Worm (Caenorhabditis elegans) whole organism, young adult: ENCODE results near the gene R04E5.9.

ENCODE experiments used
- F10E7.11 ChIP-seq: sonication (generic microtip); optimal IDR thresholded peaks from 2 replicates; lab custom pipeline; 2017; ENCODE audit warnings: mild to moderate bottlenecking, missing genetic modification characterization, moderate library complexity, missing compliant biosample characterization
- F33H1.4 ChIP-seq: fragments of 200-800 bp; sonication (Bioruptor generic); IDR thresholded peaks from 2 replicates; pipeline ENCODE4 v1.3.6; 2022; ENCODE audit warnings: missing genetic modification reagents, missing genetic modification characterization, missing compliant biosample characterization
- F39B2.1 ChIP-seq: fragments of 200-800 bp; sonication (Bioruptor generic); IDR thresholded peaks from 2 replicates; pipeline ENCODE4 v1.3.6; 2022; ENCODE audit warnings: missing genetic modification reagents, missing genetic modification characterization, missing compliant biosample characterization
- die-1 ChIP-seq: sonication (generic microtip); optimal IDR thresholded peaks from 2 replicates; lab custom pipeline; 2016; ENCODE audit warnings: missing genotype, mild to moderate bottlenecking, missing genetic modification characterization, missing compliant biosample characterization
- fkh-3 ChIP-seq: sonication (generic microtip); optimal IDR thresholded peaks from 2 replicates; lab custom pipeline; 2016; ENCODE audit warnings: mild to moderate bottlenecking, missing genetic modification characterization, missing compliant biosample characterization
- hlh-12 ChIP-seq: sonication (generic microtip); optimal IDR thresholded peaks from 2 replicates; lab custom pipeline; 2016; ENCODE audit warnings: missing genetic modification characterization, missing compliant biosample characterization
- hlh-26 ChIP-seq: fragments of 200-800 bp; sonication (Bioruptor generic); conservative IDR thresholded peaks from 2 replicates; pipeline ENCODE4 v1.3.6; 2022; ENCODE audit warnings: missing genetic modification reagents, missing genetic modification characterization, missing compliant biosample characterization
- lir-1 ChIP-seq: fragments of 200-800 bp; sonication (Bioruptor generic); conservative IDR thresholded peaks from 2 replicates; pipeline ENCODE4 v1.3.6; 2022; ENCODE audit warnings: missing genetic modification reagents, missing genetic modification characterization, missing compliant biosample characterization
- madf-6 ChIP-seq: fragments of 200-800 bp; sonication (Bioruptor generic); IDR thresholded peaks from 2 replicates; pipeline ENCODE4 v1.3.6; 2022; ENCODE audit warnings: missing genetic modification reagents, missing genetic modification characterization, missing compliant biosample characterization
- mcd-1 ChIP-seq: fragments of 200-800 bp; sonication (Bioruptor generic); IDR thresholded peaks from 2 replicates; pipeline ENCODE4 v1.3.6; 2022; ENCODE audit warnings: missing genetic modification reagents, missing genetic modification characterization, missing compliant biosample characterization
- mel-28 ChIP-seq: sonication (generic microtip); optimal IDR thresholded peaks from 2 replicates; lab custom pipeline; 2016; ENCODE audit warnings: borderline replicate concordance, mild to moderate bottlenecking, missing genetic modification characterization, missing compliant biosample characterization
- nhr-179 ChIP-seq: sonication (generic microtip); optimal IDR thresholded peaks from 2 replicates; lab custom pipeline; 2016; ENCODE audit warnings: mild to moderate bottlenecking, missing genetic modification characterization, missing compliant biosample characterization
- pha-4 ChIP-seq: fragments of 150-350 bp; sonication (generic microtip); optimal IDR thresholded peaks from 2 replicates; lab custom pipeline; 2014; ENCODE audit warnings: missing biosample characterization, missing genetic modification reagents, missing genetic modification characterization
- snpc-4 ChIP-seq, 5 experiments: fragments of 150-350 bp in 1 of 5; sonication (generic microtip) in 4 of 5; optimal IDR thresholded peaks; 2 replicates each; lab custom pipeline; 2014 to 2018; ENCODE audit warnings: missing genetic modification characterization in 5 of 5, missing biosample characterization in 3 of 5, antibody characterized with exemption in 2 of 5, mild to moderate bottlenecking in 2 of 5, missing compliant biosample characterization in 2 of 5, missing genotype in 2 of 5, moderate library complexity in 2 of 5, missing genetic modification reagents in 1 of 5
- somi-1 ChIP-seq: fragments of 200-800 bp; sonication (Bioruptor generic); optimal IDR thresholded peaks from 2 replicates; lab custom pipeline; 2018; ENCODE audit warnings: mild to moderate bottlenecking, missing genetic modification characterization, missing compliant biosample characterization
- tlf-1 ChIP-seq: fragments of 200-800 bp; sonication (Bioruptor generic); optimal IDR thresholded peaks from 2 replicates; lab custom pipeline; 2018; ENCODE audit warnings: mild to moderate bottlenecking, missing genetic modification characterization, missing compliant biosample characterization
- unc-62 ChIP-seq: fragments of 150-350 bp; optimal IDR thresholded peaks from 2 replicates; lab custom pipeline; 2014; ENCODE audit warnings: missing biosample characterization, missing genetic modification reagents, missing genetic modification characterization
- zim-3 ChIP-seq: sonication (generic microtip); optimal IDR thresholded peaks from 2 replicates; lab custom pipeline; 2017; ENCODE audit warnings: mild to moderate bottlenecking, missing genetic modification characterization, moderate library complexity, missing compliant biosample characterization
- ztf-22 ChIP-seq: fragments of 200-800 bp; sonication (Bioruptor generic); optimal IDR thresholded peaks from 2 replicates; lab custom pipeline; 2018; ENCODE audit warnings: mild to moderate bottlenecking, missing genetic modification characterization, moderate library complexity, missing compliant biosample characterization

The R04E5.9 gene

ce11 chrX:8761497-8761896 is 49.4 kb downstream of the R04E5.9 start, which contains the start of gene M02D8.5:
TSS of gene M02D8.5 (minus strand) at chrX:8761597.
- TF ChIP-seq pha-4 (tag; lab: Kevin White, UChicago) (no peak), madf-6 (GFP tag; lab: Robert Waterston, UW) (no peak), hlh-12 (no peak), tlf-1 (no peak), hlh-26 (GFP tag; lab: Robert Waterston, UW) (no peak), die-1 (tag; lab: Kevin White, UChicago) (no peak), F33H1.4 (GFP tag; lab: Robert Waterston, UW) (no peak), lir-1 (GFP tag; lab: Robert Waterston, UW) (no peak), zim-3 (tag; lab: Kevin White, UChicago) (no peak), F10E7.11 (tag; lab: Kevin White, UChicago) (no peak), somi-1 (GFP tag; lab: Kevin White, UChicago) (no peak), nhr-179 (tag; lab: Kevin White, UChicago) (no peak)

- TF ChIP-seq F39B2.1 (GFP tag; lab: Robert Waterston, UW) (no peak), snpc-4 (GFP tag; optimal IDR thresholded peaks at IDR 0.05; lab: Kevin White, UChicago) (no peak), snpc-4 (tag; optimal IDR thresholded peaks at IDR 0.05; lab: Kevin White, UChicago) (no peak), ztf-22 (GFP tag; lab: Kevin White, UChicago) (no peak), mcd-1 (GFP tag; lab: Robert Waterston, UW) (no peak), mel-28 (tag; lab: Kevin White, UChicago) (no peak), fkh-3 (tag; lab: Kevin White, UChicago) (no peak), unc-62 (no peak)
Measured at ce11 chrX:8761060-8761459, 49.9 kb downstream of the R04E5.9 start.
